Fruit fly (Drosophila melanogaster) whole organism, wandering third instar larva: ENCODE measurements around the gene sac.

Experiments
- Abd-B ChIP-seq: fragments of >200 bp; optimal IDR thresholded peaks from 2 replicates; lab custom pipeline; 2017; ENCODE audit warnings: missing biosample characterization, missing genetic modification characterization
- CG32264 ChIP-seq: fragments of 200-800 bp; sonication (Bioruptor generic); optimal IDR thresholded peaks from 2 replicates; lab custom pipeline; 2016; ENCODE audit warnings: missing biosample characterization, missing genetic modification characterization
- CG9705 ChIP-seq: fragments of 200-800 bp; sonication (Bioruptor generic); optimal IDR thresholded peaks from 2 replicates; lab custom pipeline; 2018; ENCODE audit warnings: missing biosample characterization, mild to moderate bottlenecking, missing genetic modification characterization
- CrebA ChIP-seq: fragments of 200-800 bp; sonication (Bioruptor generic); optimal IDR thresholded peaks from 2 replicates; lab custom pipeline; 2016; ENCODE audit warnings: missing biosample characterization, mild to moderate bottlenecking, missing genetic modification characterization, borderline replicate concordance
- Dfd ChIP-seq: fragments of >200 bp; optimal IDR thresholded peaks from 2 replicates; lab custom pipeline; 2017; ENCODE audit warnings: missing biosample characterization, missing genetic modification characterization
- Dif ChIP-seq: fragments of 200-275, 200-300 bp; sonication (Bioruptor generic); optimal IDR thresholded peaks from 2 replicates; lab custom pipeline; 2018; ENCODE audit warnings: missing biosample characterization, missing genetic modification characterization; ENCODE audit not compliant: partially characterized antibody
- GATAd ChIP-seq: sonication (Bioruptor generic); optimal IDR thresholded peaks from 2 replicates; lab custom pipeline; 2016; ENCODE audit warnings: missing biosample characterization, missing genetic modification characterization
- HLH106 ChIP-seq: fragments of 200-800 bp; optimal IDR thresholded peaks from 3 replicates; lab custom pipeline; 2019; ENCODE audit warnings: missing biosample characterization, mild to moderate bottlenecking, missing genetic modification characterization, moderate library complexity
- Hnf4 ChIP-seq: fragments of 200-800 bp; sonication (Bioruptor generic); optimal IDR thresholded peaks from 2 replicates; lab custom pipeline; 2016; ENCODE audit warnings: missing biosample characterization, mild to moderate bottlenecking, missing genetic modification characterization
- Hr78 ChIP-seq: fragments of >200 bp; optimal IDR thresholded peaks from 2 replicates; lab custom pipeline; 2017; ENCODE audit warnings: missing biosample characterization, missing genetic modification characterization
- Hr83 ChIP-seq: fragments of 200-300 bp; sonication (Bioruptor generic); optimal IDR thresholded peaks from 2 replicates; lab custom pipeline; 2016; ENCODE audit warnings: missing biosample characterization, mild to moderate bottlenecking, missing genetic modification characterization, moderate library complexity; ENCODE audit not compliant: poor library complexity, severe bottlenecking
- Jra ChIP-seq: sonication (Bioruptor generic); optimal IDR thresholded peaks from 2 replicates; lab custom pipeline; 2016; ENCODE audit warnings: missing biosample characterization, missing genetic modification characterization
- Mio ChIP-seq: sonication (Bioruptor generic); optimal IDR thresholded peaks from 2 replicates; lab custom pipeline; 2016; ENCODE audit warnings: missing biosample characterization, missing genetic modification characterization
- Myc ChIP-seq: fragments of >200 bp; optimal IDR thresholded peaks from 2 replicates; lab custom pipeline; 2017
- N ChIP-seq: fragments of >200 bp; optimal IDR thresholded peaks from 2 replicates; lab custom pipeline; 2018; ENCODE audit warnings: missing biosample characterization, missing external identifiers, missing genetic modification characterization
- OdsH ChIP-seq: fragments of 200-800 bp; sonication (Bioruptor generic); optimal IDR thresholded peaks from 2 replicates; lab custom pipeline; 2016; ENCODE audit warnings: missing biosample characterization, mild to moderate bottlenecking, missing genetic modification characterization
- Rel ChIP-seq, 2 experiments: fragments of 200-800 bp; sonication (Bioruptor generic) in 1 of 2; optimal IDR thresholded peaks; 2 replicates in 1 of 2; 3 replicates in 1 of 2; lab custom pipeline; 2016 to 2019; ENCODE audit warnings: mild to moderate bottlenecking in 2 of 2, missing biosample characterization in 2 of 2, missing genetic modification characterization in 2 of 2, moderate library complexity in 1 of 2
- Sp1 ChIP-seq: fragments of 200-800 bp; sonication (Bioruptor generic); optimal IDR thresholded peaks from 3 replicates; lab custom pipeline; 2019; ENCODE audit warnings: missing biosample characterization, mild to moderate bottlenecking, missing genetic modification characterization, moderate library complexity
- Vsx2 ChIP-seq: fragments of 200-300, 225-300 bp; sonication (Bioruptor generic); optimal IDR thresholded peaks from 2 replicates; lab custom pipeline; 2018; ENCODE audit warnings: missing biosample characterization, missing genetic modification characterization; ENCODE audit not compliant: partially characterized antibody
- br ChIP-seq: fragments of 200-800 bp; sonication (Bioruptor generic); optimal IDR thresholded peaks from 2 replicates; lab custom pipeline; 2016; ENCODE audit warnings: missing biosample characterization, missing genetic modification characterization
- brk ChIP-seq: fragments of 200-800 bp; sonication (Bioruptor generic); optimal IDR thresholded peaks from 2 replicates; lab custom pipeline; 2016; ENCODE audit warnings: missing biosample characterization, mild to moderate bottlenecking, missing genetic modification characterization
- dl ChIP-seq, 2 experiments: fragments of 175-275, 200-275 bp in 1 of 2; fragments of 200-275 bp in 1 of 2; sonication (Bioruptor generic); optimal IDR thresholded peaks; lab custom pipeline; 2018; ENCODE audit warnings: mild to moderate bottlenecking in 2 of 2, missing biosample characterization in 2 of 2, missing genetic modification characterization in 2 of 2, moderate library complexity in 2 of 2; ENCODE audit not compliant: partially characterized antibody in 2 of 2, insufficient read depth in 1 of 2
- dmrt93B ChIP-seq: fragments of 200-800 bp; sonication (Bioruptor generic); optimal IDR thresholded peaks from 2 replicates; lab custom pipeline; 2018; ENCODE audit warnings: missing biosample characterization, mild to moderate bottlenecking, missing genetic modification characterization
- dsf ChIP-seq: sonication (Bioruptor generic); optimal IDR thresholded peaks from 2 replicates; lab custom pipeline; 2016; ENCODE audit warnings: missing biosample characterization, missing genetic modification characterization, borderline replicate concordance
- ey ChIP-seq: fragments of 200-800 bp; sonication (Bioruptor generic); optimal IDR thresholded peaks from 2 replicates; lab custom pipeline; 2016; ENCODE audit warnings: missing biosample characterization, missing genetic modification characterization
- foxo ChIP-seq, 2 experiments: fragments of 200-800 bp; sonication (Bioruptor generic); optimal IDR thresholded peaks; 2 replicates in 1 of 2; 3 replicates in 1 of 2; lab custom pipeline; 2016 to 2017; ENCODE audit warnings: missing biosample characterization in 2 of 2, missing genetic modification characterization in 2 of 2
- fru ChIP-seq: fragments of 200-800 bp; sonication (Bioruptor generic); optimal IDR thresholded peaks from 3 replicates; lab custom pipeline; 2016; ENCODE audit warnings: missing biosample characterization, mild to moderate bottlenecking, missing genetic modification characterization
- h ChIP-seq: fragments of 200-800 bp; sonication (Bioruptor generic); optimal IDR thresholded peaks from 3 replicates; lab custom pipeline; 2016; ENCODE audit warnings: missing biosample characterization, mild to moderate bottlenecking, missing genetic modification characterization
- jim ChIP-seq: fragments of 175-275, 200-325 bp; sonication (Bioruptor generic); optimal IDR thresholded peaks from 2 replicates; lab custom pipeline; 2016; ENCODE audit warnings: missing biosample characterization, mild to moderate bottlenecking, missing genetic modification characterization
- lola ChIP-seq: fragments of >200 bp; optimal IDR thresholded peaks from 2 replicates; lab custom pipeline; 2017; ENCODE audit warnings: missing biosample characterization, missing genetic modification characterization
- pan ChIP-seq: fragments of >200 bp; optimal IDR thresholded peaks from 2 replicates; lab custom pipeline; 2017
- psq ChIP-seq: fragments of 200-800 bp; sonication (Bioruptor generic); optimal IDR thresholded peaks from 3 replicates; lab custom pipeline; 2017; ENCODE audit warnings: missing biosample characterization, mild to moderate bottlenecking, missing genetic modification characterization, moderate library complexity
- rgr ChIP-seq: fragments of 200-800 bp; sonication (Bioruptor generic); optimal IDR thresholded peaks from 3 replicates; lab custom pipeline; 2016; ENCODE audit warnings: missing biosample characterization, mild to moderate bottlenecking, missing genetic modification characterization
- sage ChIP-seq: fragments of 200-800 bp; sonication (Bioruptor generic); optimal IDR thresholded peaks from 2 replicates; lab custom pipeline; 2016; ENCODE audit warnings: missing biosample characterization, mild to moderate bottlenecking, missing genetic modification characterization
- sv ChIP-seq: fragments of 200-800 bp; sonication (Bioruptor generic); optimal IDR thresholded peaks from 3 replicates; lab custom pipeline; 2016; ENCODE audit warnings: missing biosample characterization, missing genetic modification characterization
- tai ChIP-seq: sonication (Bioruptor generic); optimal IDR thresholded peaks from 2 replicates; lab custom pipeline; 2016; ENCODE audit warnings: missing biosample characterization, missing genetic modification characterization
- usp ChIP-seq: fragments of >200 bp; optimal IDR thresholded peaks from 2 replicates; lab custom pipeline; 2017; ENCODE audit warnings: missing biosample characterization, missing genetic modification characterization
- woc ChIP-seq: sonication (Bioruptor generic); optimal IDR thresholded peaks from 2 replicates; lab custom pipeline; 2016; ENCODE audit warnings: missing biosample characterization, mild to moderate bottlenecking, missing genetic modification characterization

Gene sac

DNA sequence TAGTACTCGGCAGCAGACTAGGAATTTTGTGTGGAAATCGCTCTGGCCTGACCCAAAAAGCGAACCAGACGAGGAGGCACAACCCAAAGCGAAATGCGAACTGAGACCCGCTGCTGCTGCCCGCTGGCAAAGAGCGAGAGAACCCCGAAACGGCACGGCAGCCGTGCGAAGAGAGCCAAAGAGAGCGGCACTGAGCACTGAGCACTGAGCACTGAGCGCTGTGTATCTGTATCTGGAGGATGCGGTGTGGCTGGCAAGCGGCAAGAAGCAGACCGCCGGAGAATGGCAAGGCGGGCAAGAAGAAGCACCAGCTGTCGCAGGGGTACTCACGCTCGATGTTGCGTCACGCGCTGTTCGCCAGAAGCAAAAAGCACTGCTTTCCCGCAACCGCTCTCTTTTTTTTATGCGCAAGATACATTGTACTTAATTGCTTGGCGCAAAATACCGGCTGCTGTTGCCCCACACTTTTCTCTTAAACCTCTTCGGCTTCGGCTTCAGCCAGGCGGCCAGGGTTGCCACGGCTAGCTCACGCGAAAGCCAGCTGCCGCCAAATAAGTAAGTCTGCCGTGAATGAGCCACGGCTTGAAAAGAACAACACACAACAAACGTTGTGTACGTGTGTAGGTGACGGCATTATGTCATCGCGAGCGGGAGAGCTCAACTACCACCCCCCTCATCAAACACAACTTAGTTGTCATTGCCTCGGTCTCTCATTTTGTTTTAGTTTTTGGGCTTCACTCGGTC lies 27.2 kb upstream of the sac start:
- TF ChIP-seq Hr78, result no peak
- no peak for TF ChIP-seq lola (GFP tag; lab: Kevin White, UChicago)
- TF ChIP-seq pan (lab: Kevin White, UChicago), result no peak
- TF ChIP-seq Sp1 (GFP tag; lab: Kevin White, UChicago), result peak; percentile 13
- TF ChIP-seq CG9705, result peak; percentile 43
- TF ChIP-seq GATAd (GFP tag; lab: Kevin White, UChicago), result no peak
- peak; percentile 44 for TF ChIP-seq sage (GFP tag; lab: Kevin White, UChicago)
- peak; percentile 7 for TF ChIP-seq Hnf4
- no peak for TF ChIP-seq CrebA (GFP tag; lab: Kevin White, UChicago)
- no peak for TF ChIP-seq CG32264 (GFP tag; lab: Kevin White, UChicago)
- TF ChIP-seq Vsx2 (GFP tag; lab: Kevin White, UChicago), result peak; percentile 98
- TF ChIP-seq brk, result no peak
- TF ChIP-seq Dfd (GFP tag; lab: Kevin White, UChicago), result no peak
- TF ChIP-seq rgr, result peak; percentile 22
- TF ChIP-seq N (GFP tag; lab: Kevin White, UChicago), result no peak
- TF ChIP-seq OdsH (GFP tag; lab: Kevin White, UChicago), result peak; percentile 8
- TF ChIP-seq woc (GFP tag; lab: Kevin White, UChicago), result no peak
- TF ChIP-seq Hr83 (GFP tag; lab: Kevin White, UChicago), result peak; percentile 91
- peak; percentile 98 to 99 for TF ChIP-seq dl (GFP tag; optimal IDR thresholded peaks at IDR 0.05; lab: Kevin White, UChicago; ENCODE audit: insufficient read depth in 1 of 2, partially characterized antibody in 2 of 2)
- TF ChIP-seq jim (GFP tag; lab: Kevin White, UChicago), result no peak
- TF ChIP-seq ey (GFP tag; lab: Kevin White, UChicago), result no peak
- peak; percentile 41 for TF ChIP-seq fru (GFP tag; lab: Kevin White, UChicago)
- TF ChIP-seq Jra (GFP tag; lab: Kevin White, UChicago), result peak; percentile 73
- TF ChIP-seq psq (GFP tag; lab: Kevin White, UChicago), result peak; percentile 35
- TF ChIP-seq usp (GFP tag; lab: Kevin White, UChicago), result no peak
- TF ChIP-seq Abd-B (GFP tag; lab: Kevin White, UChicago), result no peak
- TF ChIP-seq h (GFP tag; lab: Kevin White, UChicago), result peak; percentile 63
- no peak for TF ChIP-seq dsf (GFP tag; lab: Kevin White, UChicago)
- TF ChIP-seq dmrt93B (GFP tag; lab: Kevin White, UChicago), result no peak
- TF ChIP-seq foxo (GFP tag; optimal IDR thresholded peaks at IDR 0.05; lab: Kevin White, UChicago), result peak in 1 of 2 experiments; percentile 50
- TF ChIP-seq Myc (lab: Kevin White, UChicago), result peak; percentile 25
- TF ChIP-seq tai (GFP tag; lab: Kevin White, UChicago), result no peak
- peak; percentile 48 for TF ChIP-seq sv (GFP tag; lab: Kevin White, UChicago)
- TF ChIP-seq HLH106 (tag; lab: Kevin White, UChicago), result peak; percentile 51
- TF ChIP-seq Rel (GFP tag; optimal IDR thresholded peaks at IDR 0.05; lab: Kevin White, UChicago), result no peak
- TF ChIP-seq Rel (tag; optimal IDR thresholded peaks at IDR 0.05; lab: Kevin White, UChicago), result peak; percentile 67
- TF ChIP-seq Mio (GFP tag; lab: Kevin White, UChicago), result no peak
- peak; percentile 100 for TF ChIP-seq Dif (GFP tag; lab: Kevin White, UChicago)
- TF ChIP-seq br, result peak; percentile 33
- TF ChIP-seq, all 38 proteins: peak for 20

DNA sequence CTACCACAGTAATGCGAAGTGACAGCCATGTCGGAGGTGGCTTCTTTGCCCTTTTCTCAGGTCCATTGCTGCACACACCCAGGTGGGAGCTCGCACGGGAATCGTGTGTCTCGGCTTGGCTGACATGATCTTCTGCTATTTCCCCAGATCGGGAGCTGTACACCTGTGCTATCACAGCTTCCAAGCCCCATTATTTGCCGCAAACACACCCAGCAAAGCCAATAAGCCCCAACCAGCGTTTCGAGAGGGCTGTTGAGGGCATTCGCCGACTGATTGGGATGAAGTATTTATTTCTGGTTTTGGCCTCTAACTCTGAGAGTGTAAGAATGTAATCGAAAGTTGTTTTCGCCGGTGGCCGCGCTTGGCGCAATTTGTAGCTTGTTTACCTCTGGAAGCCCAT lies 23.0 kb upstream of the sac start:
- TF ChIP-seq Abd-B (GFP tag; lab: Kevin White, UChicago), result no peak
- no peak for TF ChIP-seq Hr83 (GFP tag; lab: Kevin White, UChicago)
- TF ChIP-seq sv (GFP tag; lab: Kevin White, UChicago), result no peak
- TF ChIP-seq usp (GFP tag; lab: Kevin White, UChicago), result no peak
- no peak for TF ChIP-seq dsf (GFP tag; lab: Kevin White, UChicago)
- TF ChIP-seq CrebA (GFP tag; lab: Kevin White, UChicago), result no peak
- TF ChIP-seq fru (GFP tag; lab: Kevin White, UChicago), result no peak
- no peak for TF ChIP-seq ey (GFP tag; lab: Kevin White, UChicago)
- no peak for TF ChIP-seq dmrt93B (GFP tag; lab: Kevin White, UChicago)
- no peak for TF ChIP-seq h (GFP tag; lab: Kevin White, UChicago)
- no peak for TF ChIP-seq woc (GFP tag; lab: Kevin White, UChicago)
- TF ChIP-seq lola (GFP tag; lab: Kevin White, UChicago), result no peak
- TF ChIP-seq Hr78, result no peak
- no peak for TF ChIP-seq Myc (lab: Kevin White, UChicago)
- no peak for TF ChIP-seq Dif (GFP tag; lab: Kevin White, UChicago)
- no peak for TF ChIP-seq Sp1 (GFP tag; lab: Kevin White, UChicago)
